Fruit fly (Drosophila melanogaster): ENCODE data around the gene CG6144.

The CG6144 gene

dm6 chr2L:10483073-10483472 is 5.4 kb upstream of the CG6144 start, which contains the start of gene Grip75 (continued):
- TF ChIP-seq CG17186 (GFP tag; optimal IDR thresholded peaks at IDR 0.05): peak; percentile 4
- TF ChIP-seq wek (GFP tag; optimal IDR thresholded peaks at IDR 0.05): peak; percentile 99
- TF ChIP-seq CG15514 (GFP tag; optimal IDR thresholded peaks at IDR 0.05): peak; percentile 72
- TF ChIP-seq onecut (GFP tag; IDR thresholded peaks at IDR 0.05): no peak
- peak; percentile 66 for TF ChIP-seq Med (GFP tag)
- TF ChIP-seq Doc3 (GFP tag; IDR thresholded peaks at IDR 0.05; ENCODE audit: partially characterized antibody): peak; percentile 29; the same call in 1 of the 3 replicates
- TF ChIP-seq Dp (GFP tag; optimal IDR thresholded peaks at IDR 0.05): peak; percentile 95
- TF ChIP-seq ERR (GFP tag; optimal IDR thresholded peaks at IDR 0.05): no peak
- peak; percentile 81 for TF ChIP-seq Dref (GFP tag; IDR thresholded peaks at IDR 0.05)
- TF ChIP-seq ab (GFP tag; optimal IDR thresholded peaks at IDR 0.05): no peak
- peak; percentile 56; the same call in 2 of the 3 replicates for TF ChIP-seq CG16813 (GFP tag; IDR thresholded peaks at IDR 0.05; ENCODE audit: partially characterized antibody)
- no peak for TF ChIP-seq cad (GFP tag; optimal IDR thresholded peaks at IDR 0.05)
- no peak for TF ChIP-seq CG1602 (GFP tag; optimal IDR thresholded peaks at IDR 0.05)
- no peak for TF ChIP-seq grn (GFP tag; optimal IDR thresholded peaks at IDR 0.05)
- no peak for TF ChIP-seq CG32767 (GFP tag; IDR thresholded peaks at IDR 0.05)
- TF ChIP-seq repo (GFP tag; optimal IDR thresholded peaks at IDR 0.05): no peak
- TF ChIP-seq CG6791 (GFP tag; IDR thresholded peaks at IDR 0.05; ENCODE audit: partially characterized antibody): peak; percentile 75
- TF ChIP-seq Opbp (GFP tag; IDR thresholded peaks at IDR 0.05; ENCODE audit: partially characterized antibody): peak; percentile 57; the same call in 2 of the 3 replicates
- no peak for TF ChIP-seq Pdp1 (GFP tag; optimal IDR thresholded peaks at IDR 0.05)
- TF ChIP-seq CG13287 (GFP tag; IDR thresholded peaks at IDR 0.05; ENCODE audit: partially characterized antibody): peak; percentile 74
- TF ChIP-seq CG4854 (GFP tag; optimal IDR thresholded peaks at IDR 0.05): no peak
- peak; percentile 11 for TF ChIP-seq gfzf (GFP tag; optimal IDR thresholded peaks at IDR 0.05)
- peak; percentile 27 for TF ChIP-seq MESR4 (GFP tag; optimal IDR thresholded peaks at IDR 0.05)
- TF ChIP-seq E2f2 (GFP tag; IDR thresholded peaks at IDR 0.05): peak; percentile 94

- TF ChIP-seq dmrt99B (tag; optimal IDR thresholded peaks at IDR 0.05) (no peak), vvl (GFP tag; IDR thresholded peaks at IDR 0.05) (no peak), gsb (GFP tag; IDR thresholded peaks at IDR 0.05) (0 out of 2 replicates have a peak, but pooled peaks have one; percentile 29), CG1832 (GFP tag; optimal IDR thresholded peaks at IDR 0.05) (no peak), fd96Cb (tag; optimal IDR thresholded peaks at IDR 0.05) (no peak), ci (GFP tag; IDR thresholded peaks at IDR 0.05) (0 out of 3 replicates have a peak, but pooled peaks have one; percentile 41), Hr39 (optimal IDR thresholded peaks at IDR 0.05) (no peak)
These were observed 2.9 kb downstream of the CG6144 start, which contains the start of gene CG13144 for dm6 chr2L:10491354-10491753. Gene CG13144 (minus strand): TSS chr2L:10491454.

- TF ChIP-seq CG15011 (GFP tag; optimal IDR thresholded peaks at IDR 0.05) (no peak), Asciz (GFP tag; optimal IDR thresholded peaks at IDR 0.05) (peak; percentile 40), Ada2b (GFP tag; IDR thresholded peaks at IDR 0.05) (no peak), CG12299 (tag; optimal IDR thresholded peaks at IDR 0.05) (no peak), CG3407 (GFP tag; optimal IDR thresholded peaks at IDR 0.05) (no peak), Poxn (GFP tag; IDR thresholded peaks at IDR 0.05) (no peak), sens (GFP tag) (peak; percentile 63), bab2 (GFP tag; optimal IDR thresholded peaks at IDR 0.05) (no peak)
These were observed 7.0 kb downstream of the CG6144 start for dm6 chr2L:10495495-10495894.

All from whole organism, embryonic.